Worm (Caenorhabditis elegans) whole organism, late embryonic: Measurements from ENCODE around the gene fkh-5.

ENCODE experiments used
- ama-1 ChIP-seq: fragments of 150-350 bp; optimal IDR thresholded peaks from 2 replicates; lab custom pipeline; 2014
- ceh-19 ChIP-seq: fragments of 200-800 bp; sonication (Bioruptor generic); optimal IDR thresholded peaks from 2 replicates; lab custom pipeline; 2018; ENCODE audit warnings: mild to moderate bottlenecking, missing genetic modification characterization, missing compliant biosample characterization
- ceh-24 ChIP-seq: sonication (generic microtip); optimal IDR thresholded peaks from 2 replicates; lab custom pipeline; 2016; ENCODE audit warnings: mild to moderate bottlenecking, missing genetic modification characterization, missing compliant biosample characterization
- ceh-34 ChIP-seq: sonication (generic microtip); optimal IDR thresholded peaks from 2 replicates; lab custom pipeline; 2016; ENCODE audit warnings: mild to moderate bottlenecking, missing genetic modification characterization, missing compliant biosample characterization
- ceh-9 ChIP-seq: sonication (generic microtip); optimal IDR thresholded peaks from 2 replicates; lab custom pipeline; 2016; ENCODE audit warnings: mild to moderate bottlenecking, missing genetic modification characterization, inconsistent platforms, missing compliant biosample characterization
- fkh-10 ChIP-seq: fragments of 150-350 bp; optimal IDR thresholded peaks from 2 replicates; lab custom pipeline; 2014; ENCODE audit warnings: missing biosample characterization, missing genetic modification reagents, missing genetic modification characterization
- lim-6 ChIP-seq: sonication (generic microtip); optimal IDR thresholded peaks from 2 replicates; lab custom pipeline; 2016; ENCODE audit warnings: missing genetic modification characterization, missing compliant biosample characterization
- pat-9 ChIP-seq: fragments of 200-800 bp; sonication (Bioruptor generic); optimal IDR thresholded peaks from 2 replicates; lab custom pipeline; 2018; ENCODE audit warnings: mild to moderate bottlenecking, missing genetic modification characterization, moderate library complexity, missing compliant biosample characterization
- pha-4 ChIP-seq: fragments of 150-350 bp; optimal IDR thresholded peaks from 2 replicates; lab custom pipeline; 2018; ENCODE audit warnings: missing biosample characterization, missing genetic modification reagents, missing genetic modification characterization
- ref-2 ChIP-seq: sonication (generic microtip); optimal IDR thresholded peaks from 2 replicates; lab custom pipeline; 2016; ENCODE audit warnings: missing genetic modification characterization, missing compliant biosample characterization
- sdc-2 ChIP-seq: sonication (generic microtip); optimal IDR thresholded peaks from 2 replicates; lab custom pipeline; 2016; ENCODE audit warnings: missing genotype, missing genetic modification characterization, missing compliant biosample characterization

ce11 chrIII:4887291-4887690 lies 42.8 kb downstream of the fkh-5 start, which contains the start of gene clec-6:
- TF ChIP-seq pha-4 = no peak
- no peak for TF ChIP-seq ceh-34 (tag; lab: Kevin White, UChicago)
- no peak for TF ChIP-seq ceh-24 (tag; lab: Kevin White, UChicago)
- no peak for TF ChIP-seq pat-9 (tag; lab: Kevin White, UChicago)
- no peak for TF ChIP-seq lim-6 (tag; lab: Kevin White, UChicago)
- no peak for TF ChIP-seq sdc-2 (tag; lab: Kevin White, UChicago)
- no peak for TF ChIP-seq ceh-19 (GFP tag; lab: Kevin White, UChicago)
- no peak for TF ChIP-seq fkh-10 (GFP tag; lab: Kevin White, UChicago)
- TF ChIP-seq ceh-9 = no peak
- no peak for TF ChIP-seq ref-2
- no peak for TF ChIP-seq ama-1 (lab: Kevin White, UChicago)
